Fruit fly (Drosophila melanogaster): ENCODE data around the gene CG4115.

DNA sequence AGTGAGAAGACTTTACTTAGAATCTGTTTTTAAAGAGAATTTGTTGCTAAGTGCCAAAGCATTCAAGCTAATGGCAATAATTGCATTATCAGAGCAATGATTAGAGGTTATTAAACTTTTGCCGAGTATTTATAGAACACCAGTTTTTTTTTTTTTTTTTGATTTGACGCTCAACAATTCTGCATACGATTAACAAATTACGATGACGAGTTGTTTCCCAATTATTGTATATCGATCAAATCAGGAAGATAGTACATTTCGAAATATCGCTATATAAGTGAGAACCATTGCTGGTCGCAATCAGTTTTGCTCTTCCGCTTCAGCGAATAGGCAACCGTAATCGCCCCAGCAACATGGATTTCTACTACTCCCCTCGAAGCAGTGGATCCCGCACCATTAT lies 14.0 kb downstream of the CG4115 start, which contains the start of gene GstD4:
- TF ChIP-seq lz (GFP tag; optimal IDR thresholded peaks at IDR 0.05) = no peak
- TF ChIP-seq Eip93F (GFP tag; optimal IDR thresholded peaks at IDR 0.05) = no peak
- no peak for TF ChIP-seq Sox102F (GFP tag; optimal IDR thresholded peaks at IDR 0.05)
